Worm (Caenorhabditis elegans): Measurements from ENCODE around the gene rsp-5.

DNA sequence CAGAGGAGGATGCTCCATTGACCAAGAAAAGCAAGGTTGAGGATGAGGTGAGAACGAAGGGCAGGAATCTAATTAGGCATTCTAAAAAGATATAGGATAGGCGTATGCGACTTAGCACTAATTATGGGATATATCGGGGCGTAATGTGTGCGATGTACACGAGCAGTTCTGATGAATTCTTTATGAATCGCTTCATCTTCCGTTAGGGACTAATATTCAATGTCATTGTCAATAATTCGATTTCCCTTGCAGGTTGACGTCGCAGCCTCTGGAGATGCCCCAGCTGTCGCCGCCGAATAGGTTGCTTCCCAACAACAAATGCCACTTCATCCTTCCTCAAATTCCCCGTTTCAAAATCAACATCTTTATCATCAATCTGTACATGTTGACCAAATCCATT lies 3.2 kb downstream of the rsp-5 start:
- no peak for TF ChIP-seq aly-1 (tag; optimal IDR thresholded peaks at IDR 0.05)
- no peak for TF ChIP-seq hmbx-1 (tag; optimal IDR thresholded peaks at IDR 0.05)
- TF ChIP-seq scrt-1 (GFP tag; IDR thresholded peaks at IDR 0.05), result no peak
- TF ChIP-seq ama-1 (optimal IDR thresholded peaks at IDR 0.05), result no peak
- no peak for TF ChIP-seq flt-1 (GFP tag; IDR thresholded peaks at IDR 0.05)

Data from whole organism, early embryonic.